Fruit fly (Drosophila melanogaster) S2 (cell line): ENCODE measurements around the gene CG33635.

Experiments used
- CG8478 ChIP-seq: fragments of >200 bp; optimal IDR thresholded peaks from 2 replicates; lab custom pipeline; 2018
- CTCF ChIP-seq, 2 experiments: fragments of >200 bp; optimal IDR thresholded peaks; 2 replicates each; lab custom pipeline; 2018

DNA sequence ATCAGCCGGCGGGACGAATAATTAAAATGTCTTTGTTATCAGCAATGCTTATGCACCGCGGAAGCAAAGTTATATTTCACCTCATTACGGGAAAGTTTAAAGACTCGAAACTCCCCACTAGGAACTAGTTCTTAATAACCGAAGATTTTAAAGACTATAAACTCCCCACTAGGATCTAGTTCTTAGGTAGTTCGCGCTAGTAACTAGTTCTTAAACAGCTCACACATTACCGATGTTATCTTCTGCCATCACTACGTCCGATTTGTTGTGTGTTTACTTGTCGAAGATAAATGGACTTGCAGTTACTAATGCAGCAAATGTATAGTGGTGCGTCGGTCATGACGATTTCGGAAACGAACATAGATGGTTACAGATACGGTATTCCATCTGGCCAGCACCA, 15.4 kb downstream of the CG33635 start, which contains the start of the genes CG31974 and CG11454:
- no peak for TF ChIP-seq CG8478 (lab: Kevin White, UChicago)
- peak in 1 of 2 experiments; percentile 8 for TF ChIP-seq CTCF (optimal IDR thresholded peaks at IDR 0.05; lab: Kevin White, UChicago)
